Fruit fly (Drosophila melanogaster): ENCODE results near the gene GatC.
A peak's percentile ranks its signal among the peaks of the same experiment; 100 is the strongest.

The GatC gene

DNA sequence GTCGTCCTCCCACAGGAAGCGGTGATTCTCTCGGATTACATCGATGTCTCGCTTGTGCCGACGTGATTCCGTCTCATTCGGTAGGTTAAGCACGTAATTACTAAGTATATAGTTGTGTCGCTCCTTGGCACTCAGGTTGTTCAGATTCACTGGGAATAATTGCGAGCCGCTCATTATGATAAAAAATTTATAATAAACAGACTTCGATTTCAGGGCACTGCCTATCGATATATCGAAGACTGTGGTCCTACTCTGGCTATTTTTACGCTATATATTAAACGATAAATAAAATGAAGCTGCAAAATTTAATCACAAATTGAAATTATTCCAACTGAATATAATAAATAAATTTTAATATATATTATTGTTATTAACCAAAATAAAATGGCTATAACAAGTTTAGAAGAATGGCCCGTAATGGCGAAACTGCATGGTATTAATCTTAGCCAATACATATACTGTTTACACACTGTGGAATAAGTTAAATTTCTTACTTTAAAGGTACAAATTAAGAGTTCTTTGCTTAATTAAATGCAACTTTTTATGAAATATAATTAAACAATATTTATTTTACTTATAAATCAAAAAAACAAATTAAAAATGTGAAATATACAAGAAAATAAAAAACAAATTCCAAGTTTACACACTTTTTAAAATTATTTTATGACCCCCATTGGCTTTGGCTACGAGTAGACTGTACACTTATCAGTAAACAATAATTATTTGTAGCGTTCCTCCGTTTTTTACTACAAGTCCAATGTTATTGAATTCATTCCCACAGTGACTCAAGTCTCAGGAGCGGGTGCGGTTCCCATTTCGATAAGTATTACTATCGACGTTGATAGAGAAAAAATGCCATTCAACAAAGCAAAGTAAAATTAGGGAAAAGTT, 49.4 kb downstream of the GatC start, which contains the start of gene Eato (continued):
- TF ChIP-seq CG17829 (tag; optimal IDR thresholded peaks at IDR 0.05) (no peak), repo (GFP tag; optimal IDR thresholded peaks at IDR 0.05) (no peak), CG2678 (tag; optimal IDR thresholded peaks at IDR 0.05) (no peak), stwl (tag; optimal IDR thresholded peaks at IDR 0.05) (peak; percentile 40)
